Fruit fly (Drosophila melanogaster): Measurements from ENCODE around the gene mew.

The mew gene

DNA sequence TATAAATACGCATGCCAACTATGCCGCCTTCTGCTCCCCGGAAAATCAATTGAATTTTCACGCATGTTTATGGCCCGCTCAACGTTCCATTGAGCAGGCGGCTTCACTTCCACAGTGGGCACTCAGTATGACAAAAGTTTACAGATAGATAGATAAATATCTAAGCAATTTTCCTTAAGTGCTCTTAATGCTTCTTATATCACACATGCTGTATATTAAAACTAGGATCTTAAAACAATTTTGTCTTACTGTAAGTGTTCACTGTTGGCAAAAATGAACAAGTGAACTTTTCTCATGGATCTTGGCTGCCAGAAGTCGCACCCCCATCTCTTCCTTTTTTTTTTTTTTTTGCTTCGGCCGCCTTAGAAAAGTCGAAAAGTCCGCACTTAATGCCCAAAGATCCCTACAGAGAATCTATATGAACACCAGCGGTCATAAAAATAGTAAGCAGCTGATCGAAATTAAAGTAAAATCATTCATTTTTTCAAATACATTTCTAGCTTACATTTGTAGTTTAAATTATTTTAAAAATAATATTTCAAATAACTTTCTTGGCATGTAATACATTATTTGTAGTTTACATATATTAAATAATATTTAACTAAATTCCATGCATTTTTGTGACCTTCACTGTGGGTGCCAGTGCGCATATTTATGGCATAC, 5.1 kb downstream of the mew start (continued):
- peak; percentile 35 for TF ChIP-seq CG8089 (GFP tag; optimal IDR thresholded peaks at IDR 0.05)
- peak; percentile 18 for TF ChIP-seq lab (GFP tag; optimal IDR thresholded peaks at IDR 0.05)
- no peak for TF ChIP-seq Trl (optimal IDR thresholded peaks at IDR 0.05)
- TF ChIP-seq Trl (GFP tag; optimal IDR thresholded peaks at IDR 0.05): no peak
- TF ChIP-seq CG17568 (GFP tag; optimal IDR thresholded peaks at IDR 0.05): no peak
- TF ChIP-seq CG13624 (GFP tag; optimal IDR thresholded peaks at IDR 0.05): peak; percentile 32
- TF ChIP-seq CG7556 (GFP tag; optimal IDR thresholded peaks at IDR 0.05): peak; percentile 14
- no peak for TF ChIP-seq repo (GFP tag; optimal IDR thresholded peaks at IDR 0.05)
- no peak for TF ChIP-seq tio (GFP tag; optimal IDR thresholded peaks at IDR 0.05)
- peak; percentile 4 for TF ChIP-seq Nf-YB (GFP tag; optimal IDR thresholded peaks at IDR 0.05)
- peak; percentile 65 for TF ChIP-seq sisA (GFP tag; IDR thresholded peaks at IDR 0.05)
- peak; percentile 31; the same call in 1 of the 2 replicates for TF ChIP-seq ap (GFP tag; IDR thresholded peaks at IDR 0.05)
- TF ChIP-seq ken (GFP tag; IDR thresholded peaks at IDR 0.05): peak; percentile 67
- peak; percentile 92 for TF ChIP-seq Med (GFP tag)
- peak; percentile 44 for TF ChIP-seq Oli (tag; optimal IDR thresholded peaks at IDR 0.05)
- TF ChIP-seq Xrp1 (GFP tag; IDR thresholded peaks at IDR 0.05): peak; percentile 22
- TF ChIP-seq CG3163 (GFP tag; optimal IDR thresholded peaks at IDR 0.05): peak; percentile 8
- TF ChIP-seq Asciz (GFP tag; optimal IDR thresholded peaks at IDR 0.05): peak; percentile 11
- TF ChIP-seq CG11456 (GFP tag; IDR thresholded peaks at IDR 0.05): peak; percentile 62; the same call in 2 of the 3 replicates
- peak; percentile 20 for TF ChIP-seq pnt (GFP tag; optimal IDR thresholded peaks at IDR 0.05)
- peak; percentile 7 for TF ChIP-seq Drgx (GFP tag; IDR thresholded peaks at IDR 0.05)
- no peak for TF ChIP-seq Usf (GFP tag; optimal IDR thresholded peaks at IDR 0.05)
- 0 out of 2 replicates have a peak, but pooled peaks have one; percentile 12 for TF ChIP-seq Atf6 (GFP tag; IDR thresholded peaks at IDR 0.05)
- TF ChIP-seq zfh1 (GFP tag; IDR thresholded peaks at IDR 0.05): peak; percentile 57; the same call in 2 of the 3 replicates
- no peak for TF ChIP-seq CG13287 (GFP tag; IDR thresholded peaks at IDR 0.05; ENCODE audit: partially characterized antibody)
- peak; percentile 28; the same call in 1 of the 2 replicates for TF ChIP-seq esg (GFP tag; conservative IDR thresholded peaks at IDR 0.05)
- TF ChIP-seq CG43689 (GFP tag; IDR thresholded peaks at IDR 0.05): no peak
- peak; percentile 25; the same call in 1 of the 2 replicates for TF ChIP-seq CG11247 (GFP tag; IDR thresholded peaks at IDR 0.05)
- no peak for TF ChIP-seq Dp (GFP tag; optimal IDR thresholded peaks at IDR 0.05)
- TF ChIP-seq tin (GFP tag; optimal IDR thresholded peaks at IDR 0.05): peak; percentile 1
- peak; percentile 10 for TF ChIP-seq trem (tag; optimal IDR thresholded peaks at IDR 0.05)
- peak; percentile 23 for TF ChIP-seq CG14710 (tag; optimal IDR thresholded peaks at IDR 0.05)
- TF ChIP-seq Dref (GFP tag; IDR thresholded peaks at IDR 0.05): no peak
- TF ChIP-seq CG9609 (GFP tag; optimal IDR thresholded peaks at IDR 0.05): peak; percentile 35
- peak; percentile 53 for TF ChIP-seq CG18262 (tag; optimal IDR thresholded peaks at IDR 0.05)
- no peak for TF ChIP-seq CG14860 (GFP tag; IDR thresholded peaks at IDR 0.05; ENCODE audit: partially characterized antibody)
- TF ChIP-seq Dek (tag; optimal IDR thresholded peaks at IDR 0.05): peak; percentile 12
- peak; percentile 56 for TF ChIP-seq lmd (GFP tag; IDR thresholded peaks at IDR 0.05)
- 0 out of 3 replicates have a peak, but pooled peaks have one; percentile 35 for TF ChIP-seq CG3726 (GFP tag; IDR thresholded peaks at IDR 0.05)
- peak; percentile 24 for TF ChIP-seq CG1792 (GFP tag; optimal IDR thresholded peaks at IDR 0.05)
- peak; percentile 12 for TF ChIP-seq CG4820 (GFP tag; optimal IDR thresholded peaks at IDR 0.05)
- TF ChIP-seq CG1024 (GFP tag; IDR thresholded peaks at IDR 0.05): peak; percentile 36; the same call in 1 of the 2 replicates
- TF ChIP-seq dmrt99B (tag; optimal IDR thresholded peaks at IDR 0.05): peak; percentile 50
- peak; percentile 30 for TF ChIP-seq Xbp1 (GFP tag; optimal IDR thresholded peaks at IDR 0.05)
- peak; percentile 61 for TF ChIP-seq dysf (GFP tag; IDR thresholded peaks at IDR 0.05)
- TF ChIP-seq CG34422 (GFP tag; IDR thresholded peaks at IDR 0.05): peak; percentile 28; the same call in 1 of the 3 replicates
- peak; percentile 61 for TF ChIP-seq CG32532 (GFP tag; IDR thresholded peaks at IDR 0.05)
- TF ChIP-seq nerfin-2 (GFP tag; IDR thresholded peaks at IDR 0.05; ENCODE audit: partially characterized antibody): no peak
- no peak for TF ChIP-seq Oaz (GFP tag; IDR thresholded peaks at IDR 0.05)
- TF ChIP-seq gsb-n (tag; optimal IDR thresholded peaks at IDR 0.05): no peak
